Fruit fly (Drosophila melanogaster): ENCODE data around the gene CG7987.

DNA sequence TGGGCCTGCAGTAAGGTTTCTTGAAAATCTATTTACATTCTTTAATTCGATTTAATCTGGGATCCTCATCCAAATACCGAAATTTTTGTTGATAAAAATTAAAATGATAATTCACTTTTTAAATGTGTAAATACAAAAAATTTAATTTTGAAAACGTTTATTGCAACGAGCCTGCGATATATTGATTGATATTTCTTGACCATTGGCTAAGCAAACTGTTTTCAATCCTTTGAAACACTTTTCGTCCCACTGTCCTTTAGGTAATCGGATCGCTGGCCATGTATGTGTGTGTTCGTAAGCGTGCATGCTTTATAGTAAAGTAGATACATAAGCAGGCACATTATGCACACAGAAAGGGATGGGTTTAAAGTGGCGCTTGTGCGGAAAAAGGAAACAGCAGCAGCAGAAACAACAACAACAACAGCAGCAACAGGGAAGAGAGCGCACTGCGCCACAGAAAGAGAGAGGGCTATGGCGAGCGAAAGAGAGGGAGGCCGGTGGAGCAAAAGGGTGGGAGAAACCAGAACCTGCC is 48.5 kb upstream of the CG7987 start:
- TF ChIP-seq fru (GFP tag; optimal IDR thresholded peaks at IDR 0.05) (peak; percentile 83), Rel (GFP tag; optimal IDR thresholded peaks at IDR 0.05) (no peak), Rel (tag; optimal IDR thresholded peaks at IDR 0.05) (no peak), psq (GFP tag; optimal IDR thresholded peaks at IDR 0.05) (peak; percentile 45), jim (GFP tag; optimal IDR thresholded peaks at IDR 0.05) (no peak), ey (GFP tag; optimal IDR thresholded peaks at IDR 0.05) (peak; percentile 78), h (GFP tag; optimal IDR thresholded peaks at IDR 0.05) (peak; percentile 84), Dfd (GFP tag; optimal IDR thresholded peaks at IDR 0.05) (no peak), OdsH (GFP tag; optimal IDR thresholded peaks at IDR 0.05) (peak; percentile 76), Dif (GFP tag; optimal IDR thresholded peaks at IDR 0.05; ENCODE audit: partially characterized antibody) (peak; percentile 36), CG32264 (GFP tag; optimal IDR thresholded peaks at IDR 0.05) (peak; percentile 5), rgr (GFP tag; optimal IDR thresholded peaks at IDR 0.05) (peak; percentile 80)
